Worm (Caenorhabditis elegans) whole organism, L2 larva: Measurements from ENCODE around the gene AC3.12.
A peak's percentile ranks its signal among the peaks of the same experiment; 100 is the strongest.
"Not testable (repeated sequence)": the region's sequence is repeated elsewhere in the genome, so short reads cannot be mapped to it uniquely, and the experiment has no call there.

ENCODE experiments used
- Y55F3AM.14 ChIP-seq: fragments of 200-800 bp; sonication (Bioruptor generic); optimal IDR thresholded peaks from 2 replicates; lab custom pipeline; 2018; ENCODE audit warnings: mild to moderate bottlenecking, missing genetic modification characterization, missing compliant biosample characterization
- aly-2 ChIP-seq: fragments of 150-350 bp; optimal IDR thresholded peaks from 2 replicates; lab custom pipeline; 2014; ENCODE audit warnings: missing biosample characterization, missing genetic modification characterization
- dmd-4 ChIP-seq: sonication (generic microtip); optimal IDR thresholded peaks from 2 replicates; lab custom pipeline; 2017; ENCODE audit warnings: missing biosample characterization, missing genetic modification characterization
- elt-1 ChIP-seq: fragments of 150-350 bp; optimal IDR thresholded peaks from 2 replicates; lab custom pipeline; 2014; ENCODE audit warnings: missing biosample characterization, missing genetic modification characterization
- elt-3 ChIP-seq: sonication (generic microtip); optimal IDR thresholded peaks from 2 replicates; lab custom pipeline; 2017; ENCODE audit warnings: missing biosample characterization, missing genetic modification characterization
- lsy-2 ChIP-seq, 2 experiments: fragments of 150-350 bp in 1 of 2; sonication (generic microtip) in 1 of 2; optimal IDR thresholded peaks; 2 replicates each; lab custom pipeline; 2014 to 2017; ENCODE audit warnings: missing biosample characterization in 2 of 2, missing genetic modification characterization in 2 of 2
- nhr-10 ChIP-seq: sonication (generic microtip); optimal IDR thresholded peaks from 2 replicates; lab custom pipeline; 2017; ENCODE audit warnings: missing biosample characterization, missing genetic modification characterization
- nhr-11 ChIP-seq: fragments of 150-350 bp; optimal IDR thresholded peaks from 2 replicates; lab custom pipeline; 2014; ENCODE audit warnings: missing biosample characterization, missing genetic modification characterization
- nhr-25 ChIP-seq: fragments of 150-350 bp; sonication (generic microtip); optimal IDR thresholded peaks from 3 replicates; lab custom pipeline; 2014; ENCODE audit warnings: missing biosample characterization, missing genetic modification characterization
- nhr-6 ChIP-seq: fragments of 150-350 bp; optimal IDR thresholded peaks from 2 replicates; lab custom pipeline; 2014; ENCODE audit warnings: missing biosample characterization, missing genetic modification characterization
- ztf-11 ChIP-seq: sonication (generic microtip); optimal IDR thresholded peaks from 2 replicates; lab custom pipeline; 2017; ENCODE audit warnings: missing biosample characterization, missing genetic modification characterization

DNA sequence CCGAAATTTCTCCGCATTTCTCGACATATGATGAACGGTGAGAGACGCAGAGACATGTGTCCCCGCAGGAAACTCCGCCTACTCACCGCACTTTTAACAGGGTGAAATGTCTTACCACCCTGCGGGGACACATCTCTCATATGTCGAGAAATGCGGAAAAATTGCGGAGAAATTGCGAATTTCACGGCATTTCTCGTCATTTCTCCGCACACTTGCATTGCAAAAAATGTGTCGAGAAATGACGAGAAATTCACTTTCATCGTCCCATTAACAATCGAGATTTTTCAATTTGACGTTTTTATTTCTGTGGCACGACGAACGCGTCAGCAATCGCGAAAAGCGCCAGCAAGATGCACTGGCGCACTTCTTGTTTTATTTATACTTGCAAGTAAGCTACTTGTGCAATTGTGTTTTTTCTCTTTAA lies 37.3 kb downstream of the AC3.12 start, which contains the start of gene K07C5.13:
- TF ChIP-seq nhr-25 (tag; lab: Kevin White, UChicago) (peak; percentile 27), lsy-2 (tag; optimal IDR thresholded peaks at IDR 0.05; lab: Kevin White, UChicago) (peak; percentile 42 to 61), Y55F3AM.14 (GFP tag; lab: Kevin White, UChicago) (peak; percentile 33)
- not testable (repeated sequence) for TF ChIP-seq nhr-11 (tag; lab: Kevin White, UChicago); aly-2 (tag; lab: Kevin White, UChicago); elt-1 (tag; lab: Kevin White, UChicago); ztf-11 (tag; lab: Kevin White, UChicago); nhr-10 (tag; lab: Kevin White, UChicago); nhr-6 (tag; lab: Kevin White, UChicago); elt-3 (tag; lab: Kevin White, UChicago); dmd-4
